Fruit fly (Drosophila melanogaster): Measurements from ENCODE around the gene CG13398.

The CG13398 gene

DNA sequence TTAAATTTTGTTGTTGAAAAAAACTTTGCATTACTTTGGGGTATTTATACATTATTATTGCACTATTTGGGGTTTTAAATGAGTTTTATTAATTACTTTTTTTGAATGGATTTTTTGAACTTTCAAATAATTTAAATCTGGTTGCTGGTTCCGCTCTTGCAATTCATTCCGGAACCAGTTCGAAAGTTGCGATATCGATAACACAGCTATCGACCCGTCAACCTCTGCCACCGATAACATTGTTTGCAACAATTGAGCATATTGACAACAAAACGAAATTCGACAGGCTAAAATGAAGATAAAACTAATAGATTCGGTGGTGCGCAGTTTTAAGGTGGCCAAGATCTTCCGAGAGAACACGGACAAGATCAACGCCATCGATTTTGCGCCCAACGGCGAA is 40.8 kb downstream of the CG13398 start, which contains the start of gene Wdr82:
TSS of gene Wdr82 (plus strand) at position 227 of the 400 bp plus-strand sequence.
- no peak for TF ChIP-seq CG8478 (optimal IDR thresholded peaks at IDR 0.05)
- no peak for TF ChIP-seq CTCF (optimal IDR thresholded peaks at IDR 0.05)

DNA sequence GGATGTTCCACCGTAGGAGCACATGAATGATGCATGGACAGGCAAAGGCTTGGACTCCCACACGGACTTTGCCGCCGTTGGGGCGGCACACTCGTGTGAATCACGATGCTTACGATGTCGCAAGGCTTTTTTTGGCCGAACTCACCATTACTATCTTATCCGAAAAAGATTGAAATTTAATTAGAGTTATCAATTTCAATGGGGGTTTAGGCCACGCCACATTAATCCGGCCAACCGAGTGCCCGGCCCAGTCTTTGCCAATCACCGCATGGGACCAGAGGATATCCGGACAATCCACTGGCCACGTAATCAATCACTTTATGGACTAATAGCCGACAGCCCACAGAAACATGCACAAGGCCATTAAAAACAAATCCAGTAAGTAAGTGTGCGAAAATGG is 42.8 kb downstream of the CG13398 start:
- TF ChIP-seq CG8478 (optimal IDR thresholded peaks at IDR 0.05) = no peak
- no peak for TF ChIP-seq CTCF (optimal IDR thresholded peaks at IDR 0.05)

dm6 chr2L:8371354-8371937 is 43.6 kb downstream of the CG13398 start:
- no peak for TF ChIP-seq CG8478 (optimal IDR thresholded peaks at IDR 0.05)
- TF ChIP-seq CTCF (optimal IDR thresholded peaks at IDR 0.05) = no peak

DNA sequence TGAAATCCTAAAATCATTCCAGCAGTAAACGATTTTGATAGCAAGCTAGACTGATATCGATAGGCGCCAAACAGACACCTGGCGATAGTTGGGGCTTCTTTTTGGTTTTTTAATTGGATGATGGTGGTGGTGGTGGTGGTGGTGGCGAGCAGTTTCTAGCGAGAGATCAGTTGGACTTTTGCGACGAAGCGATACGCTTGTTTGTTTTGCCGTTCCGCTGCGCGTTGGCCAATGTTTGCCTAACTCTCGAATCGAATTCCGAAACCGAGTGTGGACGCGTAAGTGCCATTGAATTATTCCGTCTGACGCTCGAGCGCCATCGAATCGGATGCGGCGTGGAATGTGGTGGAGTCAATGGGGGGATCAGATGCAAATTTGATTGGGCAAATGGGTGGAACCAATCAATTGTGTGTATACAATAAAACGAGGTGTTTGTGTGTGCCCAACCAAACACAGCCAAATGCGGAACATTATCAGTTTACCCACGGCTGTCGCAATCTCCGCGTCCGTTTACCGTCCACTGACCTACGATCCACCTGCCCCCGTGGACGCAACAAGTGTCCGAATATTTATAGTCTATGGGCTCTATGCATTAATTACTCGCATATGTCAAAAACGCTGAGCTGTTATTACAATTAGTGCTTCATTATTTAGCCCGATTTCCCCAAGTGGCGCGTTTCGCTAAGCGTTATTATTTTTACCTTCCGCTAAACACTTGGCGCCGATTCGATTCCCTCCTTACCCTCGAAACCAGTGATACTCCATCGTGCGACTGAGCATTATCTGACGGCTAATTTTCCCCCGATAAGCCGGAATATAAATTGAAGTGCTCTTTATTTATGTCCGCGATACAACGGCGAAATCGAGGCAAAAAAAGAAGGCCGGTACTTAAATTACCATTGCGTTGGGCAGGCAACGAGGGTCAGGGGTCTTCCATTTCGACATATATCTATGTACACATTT is 44.4 kb downstream of the CG13398 start, which contains the start of gene CG17292:
TSS of gene CG17292 (plus strand) at position 91 of the 963 bp plus-strand sequence.
- TF ChIP-seq CTCF (optimal IDR thresholded peaks at IDR 0.05) (no peak), CG8478 (optimal IDR thresholded peaks at IDR 0.05) (no peak)

DNA sequence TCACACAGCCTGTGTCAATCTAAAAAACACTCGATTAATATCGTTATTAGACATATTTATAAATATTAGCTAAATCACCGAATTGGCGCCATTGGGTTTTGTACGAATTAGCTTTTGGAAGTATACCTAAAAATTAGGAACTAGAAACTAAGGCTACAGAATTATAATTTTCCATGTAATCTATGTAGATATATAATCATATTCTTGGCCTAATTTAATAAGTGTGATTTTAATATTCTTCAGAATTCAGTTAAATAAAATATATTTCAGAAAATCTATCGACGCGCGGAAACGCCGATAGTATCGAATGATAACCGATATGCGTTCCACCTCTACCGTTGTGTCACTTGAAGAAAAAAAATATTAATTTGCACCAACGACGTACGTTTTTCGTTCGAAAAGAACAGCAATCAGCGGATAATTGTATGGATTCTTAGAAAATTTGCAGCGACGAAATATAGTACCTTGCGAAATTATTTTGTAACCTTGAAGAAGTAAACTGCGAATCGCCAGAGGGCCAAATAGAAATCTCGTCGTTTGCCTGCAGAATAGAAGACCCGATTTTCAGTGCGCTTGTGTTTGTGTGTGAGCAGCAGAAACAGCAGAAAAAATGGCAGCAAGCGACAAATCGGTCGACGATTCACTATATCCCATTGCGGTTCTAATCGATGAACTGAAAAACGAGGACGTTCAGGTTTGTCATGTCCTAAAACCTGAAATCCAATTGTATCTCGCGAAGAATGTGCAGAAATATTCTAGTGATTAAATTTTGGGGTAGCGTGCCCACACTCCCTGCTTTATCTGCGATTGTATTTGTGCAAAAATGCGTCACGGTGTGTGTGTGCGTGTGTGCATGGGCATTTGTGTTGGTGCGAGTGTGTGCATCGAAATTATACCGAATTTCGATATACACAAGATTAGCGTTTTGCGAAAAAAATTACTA is 49.1 kb downstream of the CG13398 start, which contains the start of gene Pp2A-29B:
TSS of gene Pp2A-29B (plus strand) at position 338 of the 943 bp plus-strand sequence.
- no peak for TF ChIP-seq CG8478 (optimal IDR thresholded peaks at IDR 0.05)
- no peak for TF ChIP-seq CTCF (optimal IDR thresholded peaks at IDR 0.05)

DNA sequence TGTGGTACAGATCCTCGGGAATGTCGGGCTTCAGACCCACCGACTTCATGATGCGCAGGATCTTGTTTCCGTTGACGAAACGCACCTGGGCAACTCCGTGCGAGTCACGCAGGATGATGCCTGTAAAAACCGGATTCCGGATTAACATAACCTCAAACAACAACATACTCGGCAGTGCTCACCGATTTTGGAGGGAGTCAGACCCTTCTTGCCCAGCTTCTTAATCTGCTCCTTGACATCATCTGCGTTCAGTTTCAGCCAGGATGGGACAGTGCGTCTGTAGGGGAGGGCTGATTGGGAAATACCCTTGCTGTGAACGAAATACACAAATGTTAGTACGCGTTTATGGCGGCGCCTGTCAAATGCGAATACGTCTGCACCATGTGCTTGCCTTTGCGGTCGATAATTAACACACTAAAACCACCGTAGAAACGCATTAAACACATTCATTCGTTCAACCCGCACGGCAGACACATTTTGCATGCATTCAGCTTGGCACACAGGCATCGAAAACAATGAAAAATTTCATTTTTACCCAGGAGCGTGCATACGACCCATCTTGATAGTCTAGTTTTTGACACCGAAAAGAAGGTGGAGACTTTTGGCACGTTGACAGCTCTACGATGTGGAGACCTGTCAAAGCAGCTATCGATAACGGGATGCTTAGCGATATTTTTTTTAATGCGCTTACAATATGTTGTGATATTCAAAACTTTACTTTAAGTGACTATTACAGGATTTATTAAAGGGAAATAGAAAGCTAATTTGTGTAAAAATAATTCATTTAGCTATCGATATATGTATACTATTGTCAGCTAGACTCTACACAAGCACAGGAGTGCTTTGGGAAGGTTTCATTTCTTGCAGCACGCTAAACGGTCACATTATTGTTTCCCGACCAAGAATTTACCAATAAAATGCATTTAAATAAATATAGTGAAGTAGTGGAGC is 50.8 kb downstream of the CG13398 start, which contains the start of the genes RpS13 and CSN8:
TSS of gene RpS13 (minus strand) at position 657 of the 951 bp plus-strand sequence.
TSS of gene CSN8 (plus strand) at position 850 of the 951 bp plus-strand sequence.
- TF ChIP-seq CTCF (optimal IDR thresholded peaks at IDR 0.05) = no peak
- no peak for TF ChIP-seq CG8478 (optimal IDR thresholded peaks at IDR 0.05)

dm6 chr2L:8362955-8363285 is 52.1 kb downstream of the CG13398 start:
- TF ChIP-seq CG8478 (optimal IDR thresholded peaks at IDR 0.05) (no peak), CTCF (optimal IDR thresholded peaks at IDR 0.05) (no peak)

DNA sequence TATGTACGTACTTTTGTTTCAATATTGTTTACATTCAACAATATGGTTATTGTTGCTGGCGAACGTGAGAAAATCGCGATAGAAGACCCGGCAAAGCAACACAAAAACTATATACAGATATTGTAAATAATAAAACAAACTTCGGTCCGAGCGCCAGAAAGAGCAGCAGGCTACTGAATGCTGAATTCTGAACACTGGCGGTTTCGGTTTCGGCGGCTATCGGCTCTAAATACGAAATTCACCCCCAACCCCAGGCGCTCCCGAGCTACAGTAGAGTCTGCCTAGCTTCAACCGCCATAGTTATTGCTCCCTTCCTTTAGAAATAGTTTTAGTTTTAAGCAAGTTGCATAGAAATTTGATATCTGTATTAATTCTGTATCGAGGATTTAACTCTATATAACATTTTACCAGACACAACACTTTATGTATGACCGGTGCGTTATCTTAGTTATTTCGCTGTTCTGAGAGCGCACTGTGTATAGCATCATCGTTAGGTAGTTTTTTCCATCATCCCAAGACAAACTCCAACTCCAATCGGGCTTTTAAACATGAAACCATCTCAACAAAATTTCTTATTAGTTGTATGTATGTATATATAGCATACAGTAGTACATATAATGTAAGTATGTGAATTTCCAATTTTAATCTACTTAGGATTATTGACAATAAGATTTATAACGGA is 52.6 kb downstream of the CG13398 start, which contains the start of gene CG7627:
TSS of gene CG7627 (minus strand) at position 197 of the 682 bp plus-strand sequence.
- TF ChIP-seq CTCF (optimal IDR thresholded peaks at IDR 0.05) = no peak
- no peak for TF ChIP-seq CG8478 (optimal IDR thresholded peaks at IDR 0.05)
